Fruit fly (Drosophila melanogaster) S2 (cell line): ENCODE data around the gene CG9498.

Source experiments
- CG8478 ChIP-seq: fragments of >200 bp; optimal IDR thresholded peaks from 2 replicates; lab custom pipeline; 2018
- CTCF ChIP-seq, 2 experiments: fragments of >200 bp; optimal IDR thresholded peaks; 2 replicates each; lab custom pipeline; 2018

DNA sequence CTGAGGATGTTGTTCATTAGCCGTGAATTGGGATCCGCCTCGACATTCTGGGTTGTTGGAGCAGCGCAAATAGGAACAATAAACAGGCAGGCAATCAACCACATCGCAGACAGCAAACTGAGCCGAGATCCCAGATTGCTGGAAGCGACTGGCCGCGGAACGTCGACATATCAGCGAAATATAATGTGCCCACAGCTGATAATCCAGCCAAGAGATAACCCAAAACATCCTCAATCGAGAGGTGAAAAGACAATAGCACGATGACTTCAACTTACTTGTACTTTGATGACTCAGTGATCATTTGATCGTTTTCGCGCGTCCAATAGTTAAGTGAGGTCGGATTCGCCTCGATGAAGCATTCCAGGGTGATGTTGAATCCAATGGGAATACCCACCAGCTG lies 34.6 kb upstream of the CG9498 start, which contains the start of gene Nepl6:
- TF ChIP-seq CTCF (optimal IDR thresholded peaks at IDR 0.05; lab: Kevin White, UChicago) (no peak), CG8478 (lab: Kevin White, UChicago) (no peak)
